Worm (Caenorhabditis elegans) whole organism, late embryonic: ENCODE results near the gene clec-117.

Source experiments
- C38D4.7 ChIP-seq: fragments of 200-800 bp; sonication (Bioruptor generic); optimal IDR thresholded peaks from 2 replicates; lab custom pipeline; 2018; ENCODE audit warnings: mild to moderate bottlenecking, missing genetic modification characterization, moderate library complexity, missing compliant biosample characterization
- K09A11.1 ChIP-seq: sonication (generic microtip); optimal IDR thresholded peaks from 2 replicates; lab custom pipeline; 2017; ENCODE audit warnings: antibody characterized with exemption, mild to moderate bottlenecking, missing genetic modification characterization, missing compliant biosample characterization; ENCODE audit not compliant: insufficient read depth
- fkh-6 ChIP-seq: sonication (generic microtip); optimal IDR thresholded peaks from 2 replicates; lab custom pipeline; 2016; ENCODE audit warnings: missing genetic modification characterization, missing compliant biosample characterization
- hlh-15 ChIP-seq: sonication (generic microtip); optimal IDR thresholded peaks from 2 replicates; lab custom pipeline; 2016; ENCODE audit warnings: missing genetic modification characterization, missing compliant biosample characterization
- hlh-6 ChIP-seq: sonication (generic microtip); optimal IDR thresholded peaks from 2 replicates; lab custom pipeline; 2016; ENCODE audit warnings: missing genotype, missing genetic modification characterization, missing compliant biosample characterization
- nhr-11 ChIP-seq: fragments of 150-350 bp; optimal IDR thresholded peaks from 2 replicates; lab custom pipeline; 2014; ENCODE audit warnings: missing biosample characterization, missing genetic modification characterization
- pax-1 ChIP-seq: fragments of 150-350 bp; optimal IDR thresholded peaks from 2 replicates; lab custom pipeline; 2014; ENCODE audit warnings: missing biosample characterization, missing genetic modification characterization
- pqm-1 ChIP-seq: sonication (generic microtip); optimal IDR thresholded peaks from 2 replicates; lab custom pipeline; 2016; ENCODE audit warnings: missing genetic modification characterization, missing compliant biosample characterization

DNA sequence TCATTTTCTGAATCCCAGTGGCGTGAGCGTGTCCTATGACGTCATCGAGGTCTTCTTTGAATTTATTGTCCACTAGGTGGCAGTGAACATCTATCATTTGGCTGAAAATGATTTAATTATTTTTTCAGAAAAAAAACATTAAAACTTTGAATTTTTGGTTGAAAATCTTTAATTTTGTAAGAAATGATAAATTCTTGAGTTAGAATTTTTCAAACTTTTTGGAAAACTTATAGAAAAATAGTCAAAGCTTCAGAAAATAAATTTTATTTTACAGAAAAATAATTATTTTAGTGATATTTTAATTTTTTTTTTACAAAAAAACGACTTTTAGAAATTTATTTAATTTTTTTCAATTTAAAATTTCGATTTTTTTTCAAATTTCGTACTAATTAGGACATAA is 18.2 kb downstream of the clec-117 start, which contains the start of gene B0432.8:
- no peak for TF ChIP-seq K09A11.1 (tag; lab: Kevin White, UChicago)
- TF ChIP-seq nhr-11, result no peak
- no peak for TF ChIP-seq C38D4.7 (GFP tag; lab: Kevin White, UChicago)
- TF ChIP-seq fkh-6 (tag; lab: Kevin White, UChicago), result no peak
- TF ChIP-seq pqm-1 (tag; lab: Kevin White, UChicago), result no peak
- no peak for TF ChIP-seq hlh-6 (tag; lab: Kevin White, UChicago)
- no peak for TF ChIP-seq hlh-15 (tag; lab: Kevin White, UChicago)
- no peak for TF ChIP-seq pax-1 (tag; lab: Kevin White, UChicago)
